Worm (Caenorhabditis elegans) whole organism, midembryonic: ENCODE data around the gene K04C2.2.

ENCODE experiments used
- T22C8.4 ChIP-seq: fragments of 200-800 bp; sonication (Bioruptor generic); IDR thresholded peaks from 2 replicates; pipeline ENCODE4 v1.3.6; 2022; ENCODE audit warnings: missing genetic modification characterization, missing compliant biosample characterization
- cog-1 ChIP-seq: sonication (generic microtip); optimal IDR thresholded peaks from 2 replicates; lab custom pipeline; 2016; ENCODE audit warnings: missing genetic modification characterization, missing compliant biosample characterization
- flt-1 ChIP-seq: fragments of 200-800 bp; sonication (Bioruptor generic); IDR thresholded peaks from 2 replicates; pipeline ENCODE4 v1.3.6; 2022; ENCODE audit warnings: missing genetic modification characterization, missing compliant biosample characterization
- klf-2 ChIP-seq: fragments of 200-800 bp; sonication (Bioruptor generic); conservative IDR thresholded peaks from 2 replicates; pipeline ENCODE4 v1.3.6; 2022; ENCODE audit warnings: missing genetic modification reagents, missing genetic modification characterization, missing compliant biosample characterization
- ref-1 ChIP-seq: fragments of 200-800 bp; sonication (Bioruptor generic); conservative IDR thresholded peaks from 2 replicates; pipeline ENCODE4 v1.3.6; 2022; ENCODE audit warnings: missing genetic modification reagents, missing genetic modification characterization, missing compliant biosample characterization
- tab-1 ChIP-seq: fragments of 200-800 bp; sonication (Bioruptor generic); IDR thresholded peaks from 2 replicates; pipeline ENCODE4 v1.3.6; 2022; ENCODE audit warnings: missing genetic modification characterization, missing compliant biosample characterization
- ztf-23 ChIP-seq: fragments of 200-800 bp; sonication (Bioruptor generic); IDR thresholded peaks from 2 replicates; pipeline ENCODE4 v1.3.6; 2022; ENCODE audit warnings: missing genetic modification reagents, missing genetic modification characterization, missing compliant biosample characterization
- ztf-29 ChIP-seq: fragments of 200-800 bp; sonication (Bioruptor generic); IDR thresholded peaks from 2 replicates; pipeline ENCODE4 v1.3.6; 2022; ENCODE audit warnings: missing genetic modification reagents, missing genetic modification characterization, missing compliant biosample characterization

- TF ChIP-seq T22C8.4 (GFP tag; lab: Robert Waterston, UW): no peak
- TF ChIP-seq ztf-23 (GFP tag; lab: Robert Waterston, UW): no peak
- no peak for TF ChIP-seq ztf-29
- no peak for TF ChIP-seq flt-1 (GFP tag; lab: Robert Waterston, UW)
- TF ChIP-seq tab-1 (GFP tag; lab: Robert Waterston, UW): no peak
- TF ChIP-seq klf-2 (GFP tag; lab: Robert Waterston, UW): no peak
- no peak for TF ChIP-seq cog-1 (tag; lab: Kevin White, UChicago)
- TF ChIP-seq ref-1: no peak
Measured at ce11 chrIII:6872534-6873150, 16.9 kb upstream of the K04C2.2 start, which contains the start of gene K04C2.3.
